Worm (Caenorhabditis elegans): ENCODE data around the gene Y38H6C.18.

DNA sequence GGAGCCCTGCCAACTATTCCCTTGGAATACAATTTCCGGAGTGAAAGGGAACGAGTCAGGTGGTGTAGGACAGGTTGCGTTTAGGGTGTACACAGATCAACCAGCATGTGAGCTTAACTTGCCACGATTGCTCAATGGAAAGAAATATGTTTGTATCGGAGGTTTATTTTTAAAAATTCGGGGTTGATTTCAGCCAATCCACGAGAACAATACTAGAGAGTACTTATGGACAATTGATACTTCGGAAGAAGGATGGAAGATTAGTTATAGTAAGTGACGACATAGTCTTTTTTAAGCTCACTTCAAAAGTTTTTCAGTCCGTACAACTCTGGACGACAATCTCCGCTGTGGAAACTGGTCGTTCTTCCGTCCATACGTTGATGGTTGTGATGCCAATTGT, 27.9 kb upstream of the Y38H6C.18 start:
- no peak for TF ChIP-seq unc-62 (GFP tag; optimal IDR thresholded peaks at IDR 0.05)
- TF ChIP-seq nhr-25 (tag; optimal IDR thresholded peaks at IDR 0.05) = no peak
- no peak for TF ChIP-seq nhr-77 (tag; optimal IDR thresholded peaks at IDR 0.05)
- TF ChIP-seq ZK546.5 (tag; optimal IDR thresholded peaks at IDR 0.05) = no peak
- TF ChIP-seq snpc-4 (tag; optimal IDR thresholded peaks at IDR 0.05) = no peak
- TF ChIP-seq lsy-2 (tag; optimal IDR thresholded peaks at IDR 0.05) = no peak
- TF ChIP-seq nhr-12 (tag; optimal IDR thresholded peaks at IDR 0.05) = no peak
- no peak for TF ChIP-seq nhr-11 (tag; optimal IDR thresholded peaks at IDR 0.05)
- no peak for TF ChIP-seq aly-2 (tag; optimal IDR thresholded peaks at IDR 0.05)
- TF ChIP-seq zag-1 (tag; optimal IDR thresholded peaks at IDR 0.05) = no peak
- TF ChIP-seq ztf-11 (tag; optimal IDR thresholded peaks at IDR 0.05) = no peak
- no peak for TF ChIP-seq blmp-1 (tag; optimal IDR thresholded peaks at IDR 0.05; ENCODE audit: insufficient read depth)
- TF ChIP-seq skn-1 (tag; optimal IDR thresholded peaks at IDR 0.05) = no peak
